Worm (Caenorhabditis elegans): Measurements from ENCODE around the gene grd-8.

- TF ChIP-seq skn-1 (tag; optimal IDR thresholded peaks at IDR 0.05): no peak
- TF ChIP-seq ces-1 (GFP tag; optimal IDR thresholded peaks at IDR 0.05): no peak
- TF ChIP-seq nhr-12 (tag; optimal IDR thresholded peaks at IDR 0.05): no peak
- no peak for TF ChIP-seq snpc-4 (tag; optimal IDR thresholded peaks at IDR 0.05)
- no peak for TF ChIP-seq aly-2 (tag; optimal IDR thresholded peaks at IDR 0.05)
- no peak for TF ChIP-seq C16A3.4 (tag; optimal IDR thresholded peaks at IDR 0.05)
Measured at ce11 chrV:7848251-7848650, 5.9 kb downstream of the grd-8 start.
